Worm (Caenorhabditis elegans): ENCODE measurements around the gene fos-1.

DNA sequence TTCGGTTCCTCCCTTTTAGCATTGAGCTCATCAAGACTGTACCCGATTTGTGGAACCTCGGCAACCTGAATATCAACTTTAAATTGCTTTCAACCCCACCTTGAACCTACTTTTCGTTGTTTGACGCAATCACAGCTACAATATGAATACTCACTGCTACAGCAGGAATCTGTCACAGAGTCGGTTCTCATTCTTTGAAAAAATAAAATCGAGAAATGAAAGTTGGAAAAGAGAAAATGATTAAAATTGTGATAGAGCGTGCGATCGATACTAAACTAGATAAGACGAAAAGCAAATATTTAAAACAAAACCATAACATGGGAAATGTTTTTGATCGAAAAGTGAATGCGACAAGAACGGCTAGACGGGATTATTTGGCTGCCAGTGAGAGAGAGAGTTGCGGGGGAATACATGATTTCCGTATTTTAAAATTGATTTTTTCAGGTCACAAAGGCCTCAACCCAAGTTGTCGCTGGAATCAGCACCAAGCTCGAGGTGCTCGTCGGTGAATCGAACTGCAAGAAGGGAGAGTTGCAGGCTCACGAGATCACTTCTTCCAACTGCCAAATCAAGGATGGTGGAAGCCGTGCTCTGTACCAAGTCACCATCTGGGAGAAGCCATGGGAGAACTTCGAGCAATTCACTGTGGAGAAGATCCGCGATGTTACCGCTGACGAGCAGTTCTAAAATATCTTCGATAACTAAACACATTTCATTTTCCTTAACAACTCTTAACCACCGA lies 41.6 kb downstream of the fos-1 start, which contains the start of gene R01B10.3:
- no peak for TF ChIP-seq lin-13 (GFP tag; optimal IDR thresholded peaks at IDR 0.05)
- TF ChIP-seq nhr-21 (tag; optimal IDR thresholded peaks at IDR 0.05), result no peak
- TF ChIP-seq lin-39 (tag; optimal IDR thresholded peaks at IDR 0.05), result no peak
- no peak for TF ChIP-seq aly-2 (tag; optimal IDR thresholded peaks at IDR 0.05)
- no peak for TF ChIP-seq zag-1 (tag; optimal IDR thresholded peaks at IDR 0.05)
- TF ChIP-seq nhr-11 (tag; optimal IDR thresholded peaks at IDR 0.05), result no peak
- TF ChIP-seq snpc-4 (tag; optimal IDR thresholded peaks at IDR 0.05), result no peak
- TF ChIP-seq mab-5 (tag; optimal IDR thresholded peaks at IDR 0.05), result no peak

All from whole organism, L2 larva.